Fruit fly (Drosophila melanogaster) whole organism, adult: ENCODE measurements around the gene Trf4.

Experiments used
- CG11617 ChIP-seq: fragments of 200-800 bp; sonication (Bioruptor generic); optimal IDR thresholded peaks from 2 replicates; lab custom pipeline; 2017; ENCODE audit warnings: mild to moderate bottlenecking, missing biosample characterization, missing genetic modification reagents, missing genetic modification characterization
- CG12768 ChIP-seq: fragments of 200-800 bp; sonication (Bioruptor generic); optimal IDR thresholded peaks from 2 replicates; lab custom pipeline; 2017; ENCODE audit warnings: missing biosample characterization, missing genetic modification characterization, mild to moderate bottlenecking, moderate library complexity, missing genetic modification reagents
- CG14711 ChIP-seq: fragments of 200-800 bp; sonication (Bioruptor generic); optimal IDR thresholded peaks from 2 replicates; lab custom pipeline; 2018; ENCODE audit warnings: missing biosample characterization, mild to moderate bottlenecking, missing genetic modification characterization, moderate library complexity
- CG1620 ChIP-seq: fragments of 200-800 bp; sonication (Bioruptor generic); optimal IDR thresholded peaks from 2 replicates; lab custom pipeline; 2016; ENCODE audit warnings: missing biosample characterization, missing genetic modification characterization
- CG33017 ChIP-seq: fragments of 200-800 bp; sonication (Bioruptor generic); optimal IDR thresholded peaks from 2 replicates; lab custom pipeline; 2018; ENCODE audit warnings: missing biosample characterization, mild to moderate bottlenecking, missing genetic modification characterization, moderate library complexity
- CG5204 ChIP-seq: fragments of 200-800 bp; sonication (Bioruptor generic); optimal IDR thresholded peaks from 2 replicates; lab custom pipeline; 2016; ENCODE audit warnings: missing biosample characterization, missing genetic modification characterization
- CG7045 ChIP-seq: fragments of 200-800 bp; sonication (Bioruptor generic); optimal IDR thresholded peaks from 2 replicates; lab custom pipeline; 2017; ENCODE audit warnings: missing biosample characterization, mild to moderate bottlenecking, missing genetic modification characterization
- CG7101 ChIP-seq: fragments of 200-800 bp; sonication (Bioruptor generic); optimal IDR thresholded peaks from 2 replicates; lab custom pipeline; 2018; ENCODE audit warnings: missing biosample characterization, mild to moderate bottlenecking, missing genetic modification characterization, moderate library complexity
- Clk ChIP-seq: fragments of 200-800 bp; sonication (Bioruptor generic); optimal IDR thresholded peaks from 2 replicates; lab custom pipeline; 2017; ENCODE audit warnings: missing biosample characterization, missing genetic modification characterization
- Crg-1 ChIP-seq: fragments of 200-800 bp; sonication (Bioruptor generic); optimal IDR thresholded peaks from 2 replicates; lab custom pipeline; 2016; ENCODE audit warnings: missing biosample characterization, missing genetic modification characterization
- Hr96 ChIP-seq: fragments of 200-800 bp; sonication (Bioruptor generic); optimal IDR thresholded peaks from 2 replicates; lab custom pipeline; 2016; ENCODE audit warnings: missing biosample characterization, missing genetic modification characterization
- Mnt ChIP-seq: fragments of 200-800 bp; sonication (Bioruptor generic); optimal IDR thresholded peaks from 2 replicates; lab custom pipeline; 2016; ENCODE audit warnings: missing biosample characterization, mild to moderate bottlenecking, missing genetic modification characterization
- bab1 ChIP-seq: fragments of 200-800 bp; sonication (Bioruptor generic); optimal IDR thresholded peaks from 3 replicates; lab custom pipeline; 2019; ENCODE audit warnings: missing biosample characterization, mild to moderate bottlenecking, missing genetic modification characterization, moderate library complexity
- cic ChIP-seq: fragments of 200-800 bp; sonication (Bioruptor generic); optimal IDR thresholded peaks from 2 replicates; lab custom pipeline; 2017; ENCODE audit warnings: missing biosample characterization, mild to moderate bottlenecking, missing genetic modification characterization, moderate library complexity
- cnc ChIP-seq, 2 experiments: fragments of >200 bp; optimal IDR thresholded peaks; 2 replicates each; lab custom pipeline; 2017
- kay ChIP-seq: fragments of 200-800 bp; sonication (Bioruptor generic); peaks from one replicate; lab custom pipeline; 2016; ENCODE audit warnings: missing biosample characterization, missing genetic modification characterization, borderline replicate concordance
- ovo ChIP-seq: fragments of 200-800 bp; sonication (Bioruptor generic); optimal IDR thresholded peaks from 2 replicates; lab custom pipeline; 2016; ENCODE audit warnings: missing biosample characterization, missing genetic modification characterization
- pad ChIP-seq: fragments of 200-800 bp; sonication (Bioruptor generic); optimal IDR thresholded peaks from 3 replicates; lab custom pipeline; 2017; ENCODE audit warnings: missing biosample characterization, missing genetic modification characterization, mild to moderate bottlenecking, moderate library complexity, missing genetic modification reagents
- tj ChIP-seq: fragments of 200-800 bp; sonication (Bioruptor generic); optimal IDR thresholded peaks from 3 replicates; lab custom pipeline; 2017; ENCODE audit warnings: missing biosample characterization, mild to moderate bottlenecking, missing genetic modification characterization, moderate library complexity
- toe ChIP-seq: fragments of 200-800 bp; sonication (Bioruptor generic); optimal IDR thresholded peaks from 2 replicates; lab custom pipeline; 2016; ENCODE audit warnings: missing biosample characterization, missing genetic modification characterization

The Trf4 gene

dm6 chr2L:2637002-2637377 is 27.9 kb upstream of the Trf4 start:
- no peak for TF ChIP-seq CG1620 (GFP tag; lab: Kevin White, UChicago)
- no peak for TF ChIP-seq CG7045 (GFP tag; lab: Kevin White, UChicago)
- no peak for TF ChIP-seq CG14711 (tag; lab: Kevin White, UChicago)
- no peak for TF ChIP-seq Hr96
- TF ChIP-seq cnc (optimal IDR thresholded peaks at IDR 0.05; lab: Kevin White, UChicago), result no peak
- no peak for TF ChIP-seq CG33017
- TF ChIP-seq Crg-1 (GFP tag; lab: Kevin White, UChicago), result no peak
- TF ChIP-seq CG5204 (GFP tag; lab: Kevin White, UChicago), result no peak

DNA sequence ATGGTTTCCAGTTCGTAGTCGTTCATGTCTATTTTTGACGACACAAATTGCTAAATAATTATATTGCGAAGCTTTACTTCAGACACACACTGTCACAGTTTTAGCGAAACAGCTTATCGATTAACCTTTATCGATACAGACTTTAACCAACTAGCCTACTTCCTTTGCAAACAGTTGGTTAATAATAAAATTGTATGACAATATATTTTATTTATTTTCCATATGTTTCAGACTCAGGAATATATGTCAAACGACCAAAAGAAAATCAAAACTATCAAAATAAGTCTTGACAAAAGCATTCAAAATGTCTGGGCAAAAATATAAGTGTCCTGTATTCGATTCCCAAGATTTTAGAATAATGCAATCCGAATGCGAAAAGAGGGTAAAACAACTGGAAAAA is 17.2 kb upstream of the Trf4 start, which contains the start of the genes CG9962 and CG43851:
Gene CG9962, minus strand, starts transcription at position 101 of the 400 bp plus-strand sequence.
Gene CG43851, plus strand, starts transcription at position 267 of the 400 bp plus-strand sequence.
- TF ChIP-seq toe (GFP tag; lab: Kevin White, UChicago) (no peak), CG1620 (GFP tag; lab: Kevin White, UChicago) (no peak), CG7101 (tag; lab: Kevin White, UChicago) (no peak), cnc (optimal IDR thresholded peaks at IDR 0.05; lab: Kevin White, UChicago) (no peak), cic (GFP tag; lab: Kevin White, UChicago) (no peak), CG12768 (GFP tag; lab: Kevin White, UChicago) (no peak), Mnt (no peak), bab1 (GFP tag; lab: Kevin White, UChicago) (no peak), kay (GFP tag; lab: Kevin White, UChicago) (no peak), pad (no peak), CG33017 (no peak)

DNA sequence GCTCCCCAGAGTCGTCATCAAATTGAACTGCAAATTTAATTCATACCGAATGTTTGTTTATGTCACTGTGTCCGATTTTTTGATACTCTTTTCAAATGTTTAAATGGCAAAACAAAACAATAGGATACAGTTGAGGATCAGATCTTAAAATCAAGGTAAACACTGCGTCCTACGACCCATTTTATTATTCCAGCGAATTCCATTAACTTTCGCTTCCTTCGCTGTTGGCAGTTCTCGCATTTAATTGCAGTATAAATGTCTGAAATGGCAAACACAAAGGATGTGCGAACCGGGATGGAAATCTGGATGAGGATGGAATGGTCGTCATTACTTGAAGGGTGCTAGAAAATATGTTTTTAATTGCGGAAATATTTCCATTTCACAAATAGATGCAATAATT is 12.5 kb upstream of the Trf4 start, which contains the start of gene CG33125:
Gene CG33125, minus strand, starts transcription at position 101 of the 400 bp plus-strand sequence.
- no peak for TF ChIP-seq Clk (GFP tag; lab: Kevin White, UChicago)
- no peak for TF ChIP-seq cic (GFP tag; lab: Kevin White, UChicago)
- TF ChIP-seq cnc (optimal IDR thresholded peaks at IDR 0.05; lab: Kevin White, UChicago), result no peak
- no peak for TF ChIP-seq ovo (GFP tag; lab: Kevin White, UChicago)
- TF ChIP-seq CG5204 (GFP tag; lab: Kevin White, UChicago), result no peak
- TF ChIP-seq pad, result no peak

DNA sequence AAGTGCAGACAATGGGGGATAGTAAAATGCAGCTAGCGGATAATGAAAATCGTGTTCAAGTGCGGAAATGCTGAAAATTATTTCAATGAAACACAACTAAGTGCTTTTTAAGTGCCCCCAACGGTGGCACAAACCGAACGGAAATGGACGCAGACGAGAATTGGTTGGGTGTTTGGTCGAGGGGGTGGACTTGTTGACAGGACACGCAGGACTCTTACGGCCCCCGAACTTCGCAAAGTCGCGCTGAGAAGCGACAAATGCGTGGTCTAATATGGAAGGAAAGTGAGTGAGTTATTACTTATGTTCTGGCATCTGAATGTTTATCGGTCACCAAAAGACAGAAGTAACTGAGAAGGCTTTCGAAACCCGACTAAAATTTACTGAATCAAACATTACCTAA is 12.1 kb upstream of the Trf4 start, which contains the start of gene Prosbeta4R1:
Gene Prosbeta4R1, plus strand, starts transcription at position 301 of the 400 bp plus-strand sequence.
- TF ChIP-seq CG12768 (GFP tag; lab: Kevin White, UChicago), result no peak
- TF ChIP-seq kay (GFP tag; lab: Kevin White, UChicago), result no peak
- TF ChIP-seq bab1 (GFP tag; lab: Kevin White, UChicago), result no peak
- TF ChIP-seq CG1620 (GFP tag; lab: Kevin White, UChicago), result no peak
- TF ChIP-seq cnc (optimal IDR thresholded peaks at IDR 0.05; lab: Kevin White, UChicago), result no peak
- no peak for TF ChIP-seq CG33017
- TF ChIP-seq toe (GFP tag; lab: Kevin White, UChicago), result no peak
- no peak for TF ChIP-seq cic (GFP tag; lab: Kevin White, UChicago)

- no peak for TF ChIP-seq toe (GFP tag; lab: Kevin White, UChicago)
- TF ChIP-seq cnc (optimal IDR thresholded peaks at IDR 0.05; lab: Kevin White, UChicago), result no peak
- TF ChIP-seq CG33017, result no peak
- no peak for TF ChIP-seq CG14711 (tag; lab: Kevin White, UChicago)
These were observed 11.1 kb upstream of the Trf4 start, which contains the start of gene Or23a for dm6 chr2L:2653749-2654148. Gene Or23a, plus strand, starts transcription at chr2L:2654049.

dm6 chr2L:2655094-2655493 is 9.8 kb upstream of the Trf4 start, which contains the start of gene Prosbeta4R2:
Gene Prosbeta4R2, plus strand, starts transcription at chr2L:2655394.
- no peak for TF ChIP-seq cic (GFP tag; lab: Kevin White, UChicago)
- TF ChIP-seq CG1620 (GFP tag; lab: Kevin White, UChicago), result no peak
- no peak for TF ChIP-seq bab1 (GFP tag; lab: Kevin White, UChicago)
- TF ChIP-seq ovo (GFP tag; lab: Kevin White, UChicago), result no peak
- TF ChIP-seq CG12768 (GFP tag; lab: Kevin White, UChicago), result no peak
- TF ChIP-seq cnc (optimal IDR thresholded peaks at IDR 0.05; lab: Kevin White, UChicago), result no peak
- TF ChIP-seq Clk (GFP tag; lab: Kevin White, UChicago), result no peak
- TF ChIP-seq Crg-1 (GFP tag; lab: Kevin White, UChicago), result no peak
- TF ChIP-seq Mnt, result no peak
- no peak for TF ChIP-seq CG14711 (tag; lab: Kevin White, UChicago)
- TF ChIP-seq CG7101 (tag; lab: Kevin White, UChicago), result no peak
- no peak for TF ChIP-seq toe (GFP tag; lab: Kevin White, UChicago)
- no peak for TF ChIP-seq tj (GFP tag; lab: Kevin White, UChicago)
- no peak for TF ChIP-seq CG11617 (GFP tag; lab: Kevin White, UChicago)
- no peak for TF ChIP-seq kay (GFP tag; lab: Kevin White, UChicago)
- TF ChIP-seq CG7045 (GFP tag; lab: Kevin White, UChicago), result no peak
- TF ChIP-seq CG33017, result no peak
- TF ChIP-seq Hr96, result no peak
- TF ChIP-seq CG5204 (GFP tag; lab: Kevin White, UChicago), result no peak

DNA sequence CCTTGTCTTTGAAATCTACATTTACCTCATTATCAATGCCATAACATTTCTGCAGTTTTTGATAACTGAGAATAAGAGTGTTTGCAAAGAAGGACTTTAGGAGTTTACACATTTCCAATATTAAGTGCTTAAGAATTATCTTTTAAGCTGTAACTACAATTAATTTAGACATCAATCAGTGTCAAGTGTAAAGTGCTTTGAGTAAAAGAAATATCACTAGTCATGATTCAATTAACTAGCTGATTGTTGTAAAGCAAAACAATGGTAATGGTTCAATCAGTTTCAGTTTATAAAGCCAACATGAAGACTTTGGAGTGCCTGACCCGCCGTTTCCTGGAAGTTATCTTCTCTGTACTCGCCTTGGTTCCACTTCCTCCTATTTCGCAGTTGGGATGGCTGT is 4.7 kb downstream of the Trf4 start, which contains the start of gene Gr23a:
Gene Gr23a, plus strand, starts transcription at position 301 of the 400 bp plus-strand sequence.
- no peak for TF ChIP-seq Mnt
- no peak for TF ChIP-seq kay (GFP tag; lab: Kevin White, UChicago)
- no peak for TF ChIP-seq CG14711 (tag; lab: Kevin White, UChicago)
- no peak for TF ChIP-seq CG5204 (GFP tag; lab: Kevin White, UChicago)
- no peak for TF ChIP-seq CG12768 (GFP tag; lab: Kevin White, UChicago)
- TF ChIP-seq ovo (GFP tag; lab: Kevin White, UChicago), result no peak
- TF ChIP-seq Clk (GFP tag; lab: Kevin White, UChicago), result no peak
- TF ChIP-seq cic (GFP tag; lab: Kevin White, UChicago), result no peak
- TF ChIP-seq CG1620 (GFP tag; lab: Kevin White, UChicago), result no peak
- TF ChIP-seq tj (GFP tag; lab: Kevin White, UChicago), result no peak
- no peak for TF ChIP-seq toe (GFP tag; lab: Kevin White, UChicago)
- TF ChIP-seq CG7101 (tag; lab: Kevin White, UChicago), result no peak
- no peak for TF ChIP-seq CG7045 (GFP tag; lab: Kevin White, UChicago)
- TF ChIP-seq Hr96, result no peak
- TF ChIP-seq CG11617 (GFP tag; lab: Kevin White, UChicago), result no peak
